Worm (Caenorhabditis elegans) whole organism, young adult: Measurements from ENCODE around the gene col-72.

Experiments
- D2030.7 ChIP-seq: fragments of 200-800 bp; sonication (Bioruptor generic); IDR thresholded peaks from 2 replicates; pipeline ENCODE4 v1.3.6; 2022; ENCODE audit warnings: missing genetic modification reagents, missing genetic modification characterization, missing compliant biosample characterization
- K12H6.12 ChIP-seq: fragments of 200-800 bp; sonication (Bioruptor generic); optimal IDR thresholded peaks from 2 replicates; lab custom pipeline; 2018; ENCODE audit warnings: mild to moderate bottlenecking, missing genetic modification characterization, missing compliant biosample characterization
- aptf-2 ChIP-seq: fragments of 200-800 bp; sonication (Bioruptor generic); conservative IDR thresholded peaks from 2 replicates; pipeline ENCODE4 v1.3.6; 2022; ENCODE audit warnings: missing genetic modification reagents, missing genetic modification characterization, missing compliant biosample characterization
- nhr-27 ChIP-seq: fragments of 200-800 bp; sonication (Bioruptor generic); optimal IDR thresholded peaks from 2 replicates; lab custom pipeline; 2018; ENCODE audit warnings: mild to moderate bottlenecking, missing genetic modification characterization, moderate library complexity, missing compliant biosample characterization
- snpc-4 ChIP-seq, 5 experiments: fragments of 150-350 bp in 1 of 5; sonication (generic microtip) in 4 of 5; optimal IDR thresholded peaks; 2 replicates each; lab custom pipeline; 2014 to 2018; ENCODE audit warnings: missing genetic modification characterization in 5 of 5, missing biosample characterization in 3 of 5, antibody characterized with exemption in 2 of 5, mild to moderate bottlenecking in 2 of 5, missing compliant biosample characterization in 2 of 5, missing genotype in 2 of 5, moderate library complexity in 2 of 5, missing genetic modification reagents in 1 of 5
- unc-130 ChIP-seq: sonication (generic microtip); optimal IDR thresholded peaks from 2 replicates; lab custom pipeline; 2016; ENCODE audit warnings: missing genetic modification reagents, missing genetic modification characterization, missing compliant biosample characterization
- unc-62 ChIP-seq: fragments of 150-350 bp; optimal IDR thresholded peaks from 2 replicates; lab custom pipeline; 2014; ENCODE audit warnings: missing biosample characterization, missing genetic modification reagents, missing genetic modification characterization

- TF ChIP-seq snpc-4 (GFP tag; optimal IDR thresholded peaks at IDR 0.05; lab: Kevin White, UChicago) (no peak), snpc-4 (tag; optimal IDR thresholded peaks at IDR 0.05; lab: Kevin White, UChicago) (peak in 2 of 4 experiments; percentile 19 to 34), D2030.7 (GFP tag; lab: Robert Waterston, UW) (peak; percentile 46), unc-62 (GFP tag; lab: Kevin White, UChicago) (no peak), aptf-2 (GFP tag; lab: Robert Waterston, UW) (0 out of 2 replicates have a peak, but pooled peaks have one; percentile 22), nhr-27 (no peak), unc-130 (GFP tag; lab: Kevin White, UChicago) (peak; percentile 20), K12H6.12 (tag; lab: Kevin White, UChicago) (peak; percentile 44)
Measured at ce11 chrII:3502520-3503323, 21.3 kb downstream of the col-72 start, which contains the start of the genes col-71 and Y49F6B.2.
